Worm (Caenorhabditis elegans) whole organism, young adult: ENCODE results near the gene F21D9.3.

Experiments used
- B0019.2 ChIP-seq: fragments of 200-800 bp; sonication (Bioruptor generic); conservative IDR thresholded peaks from 2 replicates; pipeline ENCODE4 v1.3.6; 2022; ENCODE audit warnings: missing genetic modification reagents, missing genetic modification characterization, missing compliant biosample characterization
- B0035.1 ChIP-seq: sonication (generic microtip); optimal IDR thresholded peaks from 2 replicates; lab custom pipeline; 2016; ENCODE audit warnings: missing genetic modification characterization, mild to moderate bottlenecking, missing compliant biosample characterization, missing genotype, missing genetic modification reagents
- C06A6.2 ChIP-seq: fragments of 200-800 bp; sonication (Bioruptor generic); conservative IDR thresholded peaks from 2 replicates; pipeline ENCODE4 v1.3.6; 2022; ENCODE audit warnings: missing genetic modification characterization, missing compliant biosample characterization
- F22D6.2 ChIP-seq: sonication (generic microtip); optimal IDR thresholded peaks from 2 replicates; lab custom pipeline; 2016; ENCODE audit warnings: mild to moderate bottlenecking, missing genetic modification characterization, missing compliant biosample characterization
- F23B12.7 ChIP-seq: sonication (generic microtip); optimal IDR thresholded peaks from 2 replicates; lab custom pipeline; 2017; ENCODE audit warnings: missing genetic modification characterization, mild to moderate bottlenecking, missing compliant biosample characterization, antibody characterized with exemption, moderate library complexity; ENCODE audit not compliant: insufficient read depth
- F39B2.1 ChIP-seq: fragments of 200-800 bp; sonication (Bioruptor generic); IDR thresholded peaks from 2 replicates; pipeline ENCODE4 v1.3.6; 2022; ENCODE audit warnings: missing genetic modification reagents, missing genetic modification characterization, missing compliant biosample characterization
- F52B5.7 ChIP-seq: sonication (generic microtip); optimal IDR thresholded peaks from 2 replicates; lab custom pipeline; 2016; ENCODE audit warnings: mild to moderate bottlenecking, missing genetic modification characterization, missing compliant biosample characterization
- K11D2.4 ChIP-seq: fragments of 200-800 bp; sonication (Bioruptor generic); IDR thresholded peaks from 2 replicates; pipeline ENCODE4 v1.3.6; 2022; ENCODE audit warnings: missing genetic modification reagents, missing genetic modification characterization, missing compliant biosample characterization
- K12H6.12 ChIP-seq: fragments of 200-800 bp; sonication (Bioruptor generic); optimal IDR thresholded peaks from 2 replicates; lab custom pipeline; 2018; ENCODE audit warnings: mild to moderate bottlenecking, missing genetic modification characterization, missing compliant biosample characterization
- Y95B8A.8 ChIP-seq: fragments of 200-800 bp; sonication (Bioruptor generic); IDR thresholded peaks from 2 replicates; pipeline ENCODE4 v1.3.6; 2022; ENCODE audit warnings: missing genetic modification reagents, missing genetic modification characterization, missing compliant biosample characterization
- ZK185.1 ChIP-seq: sonication (generic microtip); optimal IDR thresholded peaks from 2 replicates; lab custom pipeline; 2016; ENCODE audit warnings: mild to moderate bottlenecking, missing genetic modification characterization, missing compliant biosample characterization; ENCODE audit not compliant: poor library complexity, severe bottlenecking
- ama-1 ChIP-seq, 3 experiments: fragments of 150-350 bp in 1 of 3; sonication (generic microtip) in 2 of 3; optimal IDR thresholded peaks; 2 replicates each; lab custom pipeline; 2014 to 2018; ENCODE audit warnings: missing biosample characterization in 2 of 3, missing genetic modification characterization in 2 of 3, missing genetic modification reagents in 2 of 3
- attf-5 ChIP-seq: fragments of 200-800 bp; sonication (Bioruptor generic); optimal IDR thresholded peaks from 2 replicates; lab custom pipeline; 2018; ENCODE audit warnings: mild to moderate bottlenecking, missing genetic modification characterization, missing compliant biosample characterization
- bed-2 ChIP-seq: fragments of 200-800 bp; sonication (Bioruptor generic); IDR thresholded peaks from 2 replicates; pipeline ENCODE4 v1.3.6; 2022; ENCODE audit warnings: missing genetic modification reagents, missing genetic modification characterization, missing compliant biosample characterization
- ceh-58 ChIP-seq: fragments of 200-800 bp; sonication (Bioruptor generic); IDR thresholded peaks from 2 replicates; pipeline ENCODE4 v1.3.6; 2022; ENCODE audit warnings: missing genetic modification characterization, missing compliant biosample characterization
- chd-7 ChIP-seq: sonication (generic microtip); optimal IDR thresholded peaks from 2 replicates; lab custom pipeline; 2016; ENCODE audit warnings: mild to moderate bottlenecking, missing genetic modification characterization, moderate library complexity, missing compliant biosample characterization
- die-1 ChIP-seq: sonication (generic microtip); optimal IDR thresholded peaks from 2 replicates; lab custom pipeline; 2016; ENCODE audit warnings: missing genotype, mild to moderate bottlenecking, missing genetic modification characterization, missing compliant biosample characterization
- dpff-1 ChIP-seq: sonication (generic microtip); optimal IDR thresholded peaks from 2 replicates; lab custom pipeline; 2017; ENCODE audit warnings: mild to moderate bottlenecking, missing genetic modification characterization, missing compliant biosample characterization
- egrh-3 ChIP-seq: fragments of 200-800 bp; sonication (Bioruptor generic); IDR thresholded peaks from 2 replicates; pipeline ENCODE4 v1.3.6; 2022; ENCODE audit warnings: missing genetic modification reagents, missing genetic modification characterization, missing compliant biosample characterization
- him-1 ChIP-seq: sonication (generic microtip); optimal IDR thresholded peaks from 2 replicates; lab custom pipeline; 2016; ENCODE audit warnings: missing genotype, missing genetic modification reagents, missing genetic modification characterization, missing compliant biosample characterization
- hmg-1.2 ChIP-seq: fragments of 200-800 bp; sonication (Bioruptor generic); IDR thresholded peaks from 2 replicates; pipeline ENCODE4 v1.3.6; 2022; ENCODE audit warnings: missing genetic modification reagents, missing genetic modification characterization, missing compliant biosample characterization
- hsf-1 ChIP-seq: fragments of 200-800 bp; sonication (Bioruptor generic); IDR thresholded peaks from 2 replicates; pipeline ENCODE4 v1.3.6; 2022; ENCODE audit warnings: missing genetic modification reagents, missing genetic modification characterization, missing compliant biosample characterization
- lir-1 ChIP-seq: fragments of 200-800 bp; sonication (Bioruptor generic); conservative IDR thresholded peaks from 2 replicates; pipeline ENCODE4 v1.3.6; 2022; ENCODE audit warnings: missing genetic modification reagents, missing genetic modification characterization, missing compliant biosample characterization
- lsl-1 ChIP-seq: fragments of 200-800 bp; sonication (Bioruptor generic); optimal IDR thresholded peaks from 2 replicates; lab custom pipeline; 2018; ENCODE audit warnings: mild to moderate bottlenecking, missing genetic modification characterization, moderate library complexity, missing compliant biosample characterization
- madf-8 ChIP-seq: fragments of 200-800 bp; sonication (Bioruptor generic); conservative IDR thresholded peaks from 2 replicates; pipeline ENCODE4 v1.3.6; 2022; ENCODE audit warnings: missing genetic modification reagents, missing genetic modification characterization, missing compliant biosample characterization
- mes-4 ChIP-seq: sonication (generic microtip); optimal IDR thresholded peaks from 2 replicates; lab custom pipeline; 2016; ENCODE audit warnings: missing genotype, missing genetic modification characterization, missing compliant biosample characterization
- nfyb-1 ChIP-seq: fragments of 200-800 bp; sonication (Bioruptor generic); IDR thresholded peaks from 2 replicates; pipeline ENCODE4 v1.3.6; 2022; ENCODE audit warnings: missing genetic modification reagents, missing genetic modification characterization, missing compliant biosample characterization
- nhr-27 ChIP-seq: fragments of 200-800 bp; sonication (Bioruptor generic); optimal IDR thresholded peaks from 2 replicates; lab custom pipeline; 2018; ENCODE audit warnings: mild to moderate bottlenecking, missing genetic modification characterization, moderate library complexity, missing compliant biosample characterization
- nhr-80 ChIP-seq: sonication (generic microtip); optimal IDR thresholded peaks from 2 replicates; lab custom pipeline; 2016; ENCODE audit warnings: missing genetic modification characterization, missing compliant biosample characterization
- pbrm-1 ChIP-seq: fragments of 200-800 bp; sonication (Bioruptor generic); IDR thresholded peaks from 2 replicates; pipeline ENCODE4 v1.3.6; 2022; ENCODE audit warnings: missing genetic modification reagents, missing genetic modification characterization, missing compliant biosample characterization
- repo-1 ChIP-seq: sonication (generic microtip); optimal IDR thresholded peaks from 2 replicates; lab custom pipeline; 2017; ENCODE audit warnings: mild to moderate bottlenecking, missing genetic modification characterization, missing compliant biosample characterization
- snpc-1.3 ChIP-seq: sonication (generic microtip); optimal IDR thresholded peaks from 2 replicates; lab custom pipeline; 2017; ENCODE audit warnings: missing genetic modification characterization, mild to moderate bottlenecking, missing compliant biosample characterization, antibody characterized with exemption, moderate library complexity, missing genotype, missing genetic modification reagents; ENCODE audit not compliant: insufficient read depth
- snpc-3.4 ChIP-seq: sonication (generic microtip); optimal IDR thresholded peaks from 2 replicates; lab custom pipeline; 2017; ENCODE audit warnings: missing genetic modification characterization, mild to moderate bottlenecking, missing compliant biosample characterization, antibody characterized with exemption, moderate library complexity, missing genotype, missing genetic modification reagents
- sptf-2 ChIP-seq: fragments of 200-800 bp; sonication (Bioruptor generic); optimal IDR thresholded peaks from 2 replicates; lab custom pipeline; 2018; ENCODE audit warnings: mild to moderate bottlenecking, missing genetic modification characterization, missing compliant biosample characterization
- tbp1 ChIP-seq: fragments of 200-800 bp; sonication (Bioruptor generic); optimal IDR thresholded peaks from 2 replicates; lab custom pipeline; 2018; ENCODE audit warnings: mild to moderate bottlenecking, missing genetic modification characterization, missing compliant biosample characterization
- tlf-1 ChIP-seq: fragments of 200-800 bp; sonication (Bioruptor generic); optimal IDR thresholded peaks from 2 replicates; lab custom pipeline; 2018; ENCODE audit warnings: mild to moderate bottlenecking, missing genetic modification characterization, missing compliant biosample characterization
- zfh-2 ChIP-seq: fragments of 200-800 bp; sonication (Bioruptor generic); conservative IDR thresholded peaks from 2 replicates; pipeline ENCODE4 v1.3.6; 2022; ENCODE audit warnings: missing genetic modification reagents, missing genetic modification characterization, missing compliant biosample characterization
- ztf-18 ChIP-seq: sonication (generic microtip); optimal IDR thresholded peaks from 2 replicates; lab custom pipeline; 2016; ENCODE audit warnings: missing genotype, mild to moderate bottlenecking, missing genetic modification characterization, missing compliant biosample characterization
- ztf-22 ChIP-seq: fragments of 200-800 bp; sonication (Bioruptor generic); optimal IDR thresholded peaks from 2 replicates; lab custom pipeline; 2018; ENCODE audit warnings: mild to moderate bottlenecking, missing genetic modification characterization, moderate library complexity, missing compliant biosample characterization
- ztf-3 ChIP-seq: fragments of 200-800 bp; sonication (Bioruptor generic); optimal IDR thresholded peaks from 2 replicates; lab custom pipeline; 2018; ENCODE audit warnings: mild to moderate bottlenecking, missing genetic modification characterization, missing compliant biosample characterization
- ztf-6 ChIP-seq: fragments of 200-800 bp; sonication (Bioruptor generic); IDR thresholded peaks from 2 replicates; pipeline ENCODE4 v1.3.6; 2022; ENCODE audit warnings: missing genetic modification reagents, missing genetic modification characterization, missing compliant biosample characterization

The F21D9.3 gene

ce11 chrV:19228958-19229357 is 28.6 kb downstream of the F21D9.3 start:
- peak; percentile 39; the same call in 1 of the 2 replicates for TF ChIP-seq zfh-2 (GFP tag; lab: Robert Waterston, UW)
- peak; percentile 95 for TF ChIP-seq egrh-3 (GFP tag; lab: Robert Waterston, UW)
- TF ChIP-seq, all 124 proteins: peak for 2; not testable (repeated sequence) for 122

- TF ChIP-seq bed-2 (GFP tag; lab: Robert Waterston, UW) (no peak), repo-1 (tag; lab: Kevin White, UChicago) (no peak), C06A6.2 (GFP tag; lab: Robert Waterston, UW) (no peak), chd-7 (tag; lab: Kevin White, UChicago) (no peak), B0035.1 (tag; lab: Kevin White, UChicago) (no peak), F52B5.7 (tag; lab: Kevin White, UChicago) (no peak), snpc-1.3 (tag; lab: Kevin White, UChicago) (no peak), tlf-1 (no peak), ztf-6 (GFP tag; lab: Robert Waterston, UW) (no peak), F23B12.7 (tag; lab: Kevin White, UChicago) (no peak), ztf-3 (GFP tag; lab: Kevin White, UChicago) (no peak), tbp1 (no peak), die-1 (tag; lab: Kevin White, UChicago) (no peak), K11D2.4 (GFP tag; lab: Robert Waterston, UW) (no peak)
Measured at ce11 chrV:19217675-19218074, 39.9 kb downstream of the F21D9.3 start, which contains the start of gene oac-49. Gene oac-49, plus strand, starts transcription at chrV:19217975.

- TF ChIP-seq nhr-27 (tag; lab: Kevin White, UChicago) (no peak), lsl-1 (GFP tag; lab: Kevin White, UChicago) (no peak), ZK185.1 (tag; lab: Kevin White, UChicago) (no peak), B0019.2 (GFP tag; lab: Robert Waterston, UW) (no peak), K11D2.4 (GFP tag; lab: Robert Waterston, UW) (no peak), pbrm-1 (GFP tag; lab: Robert Waterston, UW) (no peak), madf-8 (GFP tag; lab: Robert Waterston, UW) (no peak), lir-1 (GFP tag; lab: Robert Waterston, UW) (no peak)
Measured at ce11 chrV:19217104-19217503, 40.4 kb downstream of the F21D9.3 start, which contains the start of gene srr-2. Gene srr-2, minus strand, starts transcription at chrV:19217176.

- TF ChIP-seq F22D6.2 (tag; lab: Kevin White, UChicago) (peak; percentile 92), attf-5 (GFP tag; lab: Kevin White, UChicago) (peak; percentile 1), ztf-18 (tag; lab: Kevin White, UChicago) (peak; percentile 82), nhr-80 (tag; lab: Kevin White, UChicago) (peak; percentile 77), sptf-2 (GFP tag; lab: Kevin White, UChicago) (no peak)
Measured at ce11 chrV:19212354-19212753, 45.2 kb downstream of the F21D9.3 start.

- no peak for TF ChIP-seq dpff-1 (tag; lab: Kevin White, UChicago)
- TF ChIP-seq him-1 (tag; lab: Kevin White, UChicago), result no peak
- TF ChIP-seq mes-4, result no peak
- TF ChIP-seq snpc-3.4 (tag; lab: Kevin White, UChicago), result no peak
- no peak for TF ChIP-seq hsf-1
- TF ChIP-seq F39B2.1, result no peak
- no peak for TF ChIP-seq ZK185.1 (tag; lab: Kevin White, UChicago)
- TF ChIP-seq nfyb-1 (GFP tag; lab: Robert Waterston, UW), result no peak
- no peak for TF ChIP-seq K12H6.12
- no peak for TF ChIP-seq K11D2.4 (GFP tag; lab: Robert Waterston, UW)
- no peak for TF ChIP-seq ceh-58 (GFP tag; lab: Robert Waterston, UW)
- TF ChIP-seq F23B12.7 (tag; lab: Kevin White, UChicago), result no peak
- no peak for TF ChIP-seq tlf-1
- no peak for TF ChIP-seq ama-1 (optimal IDR thresholded peaks at IDR 0.05; lab: Kevin White, UChicago)
- TF ChIP-seq ama-1 (GFP tag; optimal IDR thresholded peaks at IDR 0.05; lab: Kevin White, UChicago), result no peak
- no peak for TF ChIP-seq Y95B8A.8
- TF ChIP-seq hmg-1.2, result no peak
- no peak for TF ChIP-seq ztf-22 (GFP tag; lab: Kevin White, UChicago)
Measured at ce11 chrV:19211795-19212194, 45.8 kb downstream of the F21D9.3 start, which contains the start of gene nhr-79. Gene nhr-79, minus strand, starts transcription at chrV:19211895.
